Worm (Caenorhabditis elegans): ENCODE results near the gene scd-2.

DNA sequence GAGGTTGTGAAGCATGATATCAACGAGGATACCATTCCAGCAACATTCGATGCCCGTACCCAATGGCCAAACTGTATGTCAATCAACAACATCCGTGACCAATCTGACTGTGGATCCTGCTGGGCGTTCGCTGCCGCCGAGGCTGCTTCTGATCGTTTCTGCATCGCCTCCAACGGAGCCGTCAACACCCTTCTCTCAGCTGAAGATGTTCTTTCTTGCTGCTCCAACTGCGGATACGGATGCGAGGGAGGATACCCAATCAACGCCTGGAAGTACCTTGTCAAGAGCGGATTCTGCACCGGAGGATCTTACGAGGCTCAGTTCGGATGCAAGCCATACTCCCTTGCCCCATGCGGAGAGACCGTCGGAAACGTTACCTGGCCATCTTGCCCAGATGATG is 18.1 kb upstream of the scd-2 start:
- TF ChIP-seq unc-3 (GFP tag; conservative IDR thresholded peaks at IDR 0.05) (no peak), unc-3 (tag; optimal IDR thresholded peaks at IDR 0.05) (no peak), dve-1 (tag; optimal IDR thresholded peaks at IDR 0.05) (no peak), ceh-2 (tag; optimal IDR thresholded peaks at IDR 0.05) (no peak), ceh-9 (tag; optimal IDR thresholded peaks at IDR 0.05) (no peak), ttx-3 (tag; optimal IDR thresholded peaks at IDR 0.05) (no peak)
